Fruit fly (Drosophila melanogaster) whole organism, embryonic: ENCODE data around the gene spas.

ENCODE experiments used
- Antp ChIP-seq: fragments of 200-800 bp; sonication (Bioruptor generic); optimal IDR thresholded peaks from 3 replicates; lab custom pipeline; 2016; ENCODE audit warnings: missing biosample characterization, missing genetic modification characterization
- Atf6 ChIP-seq: fragments of 200-800 bp; sonication (Bioruptor generic); IDR thresholded peaks from 2 replicates; pipeline ENCODE4 v1.3.6; 2022; ENCODE audit warnings: missing biosample characterization, missing genetic modification characterization
- Awh ChIP-seq: fragments of 200-800 bp; sonication (Bioruptor generic); IDR thresholded peaks from 2 replicates; pipeline ENCODE4, ENCODE4 v1.3.6; 2022; ENCODE audit warnings: missing biosample characterization, missing genetic modification characterization
- CG10209 ChIP-seq: fragments of 200-800 bp; sonication (Bioruptor generic); optimal IDR thresholded peaks from 3 replicates; lab custom pipeline; 2017; ENCODE audit warnings: missing biosample characterization, mild to moderate bottlenecking, missing genetic modification characterization, missing genetic modification reagents
- CG10543 ChIP-seq: fragments of 200-800 bp; sonication (Bioruptor generic); optimal IDR thresholded peaks from 3 replicates; lab custom pipeline; 2017; ENCODE audit warnings: missing biosample characterization, mild to moderate bottlenecking, missing genetic modification characterization, moderate library complexity
- CG11398 ChIP-seq: fragments of 200-800 bp; sonication (Bioruptor generic); optimal IDR thresholded peaks from 2 replicates; lab custom pipeline; 2016; ENCODE audit warnings: missing biosample characterization, missing genetic modification characterization
- CG13296 ChIP-seq: fragments of 200-800 bp; sonication (Bioruptor generic); optimal IDR thresholded peaks from 3 replicates; lab custom pipeline; 2018; ENCODE audit warnings: missing biosample characterization, mild to moderate bottlenecking, missing genetic modification characterization
- CG15479 ChIP-seq: fragments of 200-800 bp; sonication (Bioruptor generic); optimal IDR thresholded peaks from 3 replicates; lab custom pipeline; 2019; ENCODE audit warnings: missing biosample characterization, mild to moderate bottlenecking, missing genetic modification characterization, moderate library complexity
- CG1647 ChIP-seq: fragments of 200-800 bp; sonication (Bioruptor generic); optimal IDR thresholded peaks from 3 replicates; lab custom pipeline; 2016; ENCODE audit warnings: missing biosample characterization, missing genetic modification characterization
- CG16813 ChIP-seq: fragments of 200-800 bp; sonication (Bioruptor generic); IDR thresholded peaks from 3 replicates; pipeline ENCODE4 v1.3.6; 2022; ENCODE audit warnings: missing biosample characterization, missing genetic modification characterization; ENCODE audit not compliant: partially characterized antibody
- CG16863 ChIP-seq: fragments of 200-800 bp; sonication (Bioruptor generic); optimal IDR thresholded peaks from 3 replicates; lab custom pipeline; 2016; ENCODE audit warnings: missing biosample characterization, missing genetic modification characterization
- CG17912 ChIP-seq: fragments of 200-800 bp; sonication (Bioruptor generic); optimal IDR thresholded peaks from 2 replicates; lab custom pipeline; 2018; ENCODE audit warnings: missing biosample characterization, mild to moderate bottlenecking, missing genetic modification characterization
- CG18599 ChIP-seq: fragments of 200-800 bp; sonication (Bioruptor generic); optimal IDR thresholded peaks from 3 replicates; lab custom pipeline; 2017; ENCODE audit warnings: missing biosample characterization, missing genetic modification characterization, mild to moderate bottlenecking, moderate library complexity, missing genetic modification reagents
- CG18764 ChIP-seq: fragments of 200-800 bp; sonication (Bioruptor generic); optimal IDR thresholded peaks from 3 replicates; lab custom pipeline; 2016; ENCODE audit warnings: missing biosample characterization, missing genetic modification characterization
- CG34376 ChIP-seq: fragments of 200-800 bp; sonication (Bioruptor generic); optimal IDR thresholded peaks from 2 replicates; lab custom pipeline; 2018; ENCODE audit warnings: missing biosample characterization, mild to moderate bottlenecking, missing genetic modification characterization
- CG4282 ChIP-seq: fragments of 200-800 bp; sonication (Bioruptor generic); optimal IDR thresholded peaks from 2 replicates; lab custom pipeline; 2016; ENCODE audit warnings: missing biosample characterization, missing genetic modification characterization
- CG6654 ChIP-seq: fragments of 200-800 bp; sonication (Bioruptor generic); optimal IDR thresholded peaks from 2 replicates; lab custom pipeline; 2017; ENCODE audit warnings: missing biosample characterization, mild to moderate bottlenecking, missing genetic modification characterization
- CG6683 ChIP-seq: fragments of 200-800 bp; sonication (Bioruptor generic); optimal IDR thresholded peaks from 2 replicates; lab custom pipeline; 2017; ENCODE audit warnings: missing biosample characterization, mild to moderate bottlenecking, missing genetic modification characterization, missing genetic modification reagents
- CG6689 ChIP-seq: fragments of 200-800 bp; sonication (Bioruptor generic); IDR thresholded peaks from 2 replicates; pipeline ENCODE4 v1.3.6; 2022; ENCODE audit warnings: missing biosample characterization, missing genetic modification characterization
- CG6765 ChIP-seq: fragments of 200-800 bp; sonication (Bioruptor generic); optimal IDR thresholded peaks from 3 replicates; lab custom pipeline; 2017; ENCODE audit warnings: missing biosample characterization, mild to moderate bottlenecking, missing genetic modification characterization
- CG8281 ChIP-seq: fragments of 200-800 bp; sonication (Bioruptor generic); optimal IDR thresholded peaks from 2 replicates; lab custom pipeline; 2018; ENCODE audit warnings: missing biosample characterization, mild to moderate bottlenecking, missing genetic modification characterization, moderate library complexity
- CG8944 ChIP-seq: fragments of 200-800 bp; sonication (Bioruptor generic); optimal IDR thresholded peaks from 3 replicates; lab custom pipeline; 2016; ENCODE audit warnings: missing biosample characterization, missing genetic modification characterization
- CG9609 ChIP-seq: fragments of 200-800 bp; sonication (Bioruptor generic); optimal IDR thresholded peaks from 3 replicates; lab custom pipeline; 2016; ENCODE audit warnings: missing biosample characterization, missing genetic modification characterization
- Ets97D ChIP-seq: fragments of 200-800 bp; sonication (Bioruptor generic); optimal IDR thresholded peaks from 3 replicates; lab custom pipeline; 2016; ENCODE audit warnings: missing biosample characterization, missing genetic modification characterization
- Hmr ChIP-seq: fragments of 200-800 bp; sonication (Bioruptor generic); optimal IDR thresholded peaks from 3 replicates; lab custom pipeline; 2017; ENCODE audit warnings: mild to moderate bottlenecking, missing biosample characterization, missing genetic modification reagents, missing genetic modification characterization
- Lim3 ChIP-seq: fragments of 200-800 bp; sonication (Bioruptor generic); IDR thresholded peaks from 2 replicates; pipeline ENCODE4 v1.3.6; 2022; ENCODE audit warnings: missing biosample characterization, missing genetic modification characterization
- Meics ChIP-seq: fragments of 200-800 bp; sonication (Bioruptor generic); optimal IDR thresholded peaks from 2 replicates; lab custom pipeline; 2017; ENCODE audit warnings: missing biosample characterization, mild to moderate bottlenecking, missing genetic modification characterization
- Optix ChIP-seq: fragments of 200-800 bp; sonication (Bioruptor generic); IDR thresholded peaks from 3 replicates; pipeline ENCODE4 v1.3.6; 2022; ENCODE audit warnings: missing biosample characterization, missing genetic modification characterization
- Rx ChIP-seq: fragments of 200-800 bp; sonication (Bioruptor generic); IDR thresholded peaks from 2 replicates; pipeline ENCODE4 v1.3.6; 2022; ENCODE audit warnings: missing biosample characterization, missing genetic modification characterization
- Side ChIP-seq: fragments of 200-800 bp; sonication (Bioruptor generic); optimal IDR thresholded peaks from 2 replicates; lab custom pipeline; 2016; ENCODE audit warnings: missing biosample characterization, missing genetic modification characterization
- ap ChIP-seq: fragments of 200-800 bp; sonication (Bioruptor generic); IDR thresholded peaks from 2 replicates; pipeline ENCODE4 v1.3.6; 2022; ENCODE audit warnings: missing biosample characterization, missing genetic modification characterization
- bab2 ChIP-seq: fragments of 200-800 bp; sonication (Bioruptor generic); optimal IDR thresholded peaks from 2 replicates; lab custom pipeline; 2016; ENCODE audit warnings: missing biosample characterization, missing genetic modification characterization
- btn ChIP-seq: fragments of 200-800 bp; sonication (Bioruptor generic); optimal IDR thresholded peaks from 2 replicates; lab custom pipeline; 2016; ENCODE audit warnings: missing biosample characterization, missing genetic modification characterization
- cas ChIP-seq: fragments of 200-800 bp; sonication (Bioruptor generic); IDR thresholded peaks from 2 replicates; pipeline ENCODE4 v1.3.6; 2022; ENCODE audit warnings: missing biosample characterization, missing genetic modification characterization
- cato ChIP-seq: fragments of 200-800 bp; sonication (Bioruptor generic); optimal IDR thresholded peaks from 2 replicates; lab custom pipeline; 2016; ENCODE audit warnings: missing biosample characterization, missing genetic modification characterization, borderline replicate concordance
- gcm ChIP-seq: fragments of 200-800 bp; sonication (Bioruptor generic); optimal IDR thresholded peaks from 2 replicates; lab custom pipeline; 2019; ENCODE audit warnings: missing biosample characterization, mild to moderate bottlenecking, missing genetic modification characterization, moderate library complexity
- gfzf ChIP-seq: fragments of 200-800 bp; sonication (Bioruptor generic); optimal IDR thresholded peaks from 2 replicates; lab custom pipeline; 2016; ENCODE audit warnings: missing biosample characterization, mild to moderate bottlenecking, missing genetic modification characterization, moderate library complexity
- mam ChIP-seq: fragments of 200-800 bp; sonication (Bioruptor generic); optimal IDR thresholded peaks from 3 replicates; lab custom pipeline; 2016; ENCODE audit warnings: missing biosample characterization, missing genetic modification characterization
- onecut ChIP-seq: fragments of 200-800 bp; sonication (Bioruptor generic); IDR thresholded peaks from 2 replicates; pipeline ENCODE4 v1.3.6; 2022; ENCODE audit warnings: missing biosample characterization, missing genetic modification characterization
- otp ChIP-seq: fragments of 200-800 bp; sonication (Bioruptor generic); IDR thresholded peaks from 3 replicates; pipeline ENCODE4, ENCODE4 v1.3.6; 2022; ENCODE audit warnings: missing biosample characterization, missing genetic modification characterization
- pb ChIP-seq: fragments of 200-800 bp; sonication (Bioruptor generic); optimal IDR thresholded peaks from 3 replicates; lab custom pipeline; 2016; ENCODE audit warnings: missing biosample characterization, missing genetic modification characterization
- phol ChIP-seq: fragments of 200-800 bp; sonication (Bioruptor generic); optimal IDR thresholded peaks from 3 replicates; lab custom pipeline; 2018; ENCODE audit warnings: missing biosample characterization, mild to moderate bottlenecking, missing genetic modification characterization, moderate library complexity
- repo ChIP-seq: fragments of 200-800 bp; sonication (Bioruptor generic); optimal IDR thresholded peaks from 2 replicates; lab custom pipeline; 2016; ENCODE audit warnings: missing biosample characterization, missing genetic modification characterization
- sc ChIP-seq, 3 experiments: fragments of >200 bp in 2 of 3; fragments of 200-800 bp in 1 of 3; sonication (Bioruptor generic) in 1 of 3; optimal IDR thresholded peaks; 2 replicates in 2 of 3; 3 replicates in 1 of 3; lab custom pipeline; 2017; ENCODE audit warnings: mild to moderate bottlenecking in 1 of 3, missing biosample characterization in 1 of 3, missing genetic modification characterization in 1 of 3, missing genetic modification reagents in 1 of 3
- schlank ChIP-seq: fragments of 200-800 bp; sonication (Bioruptor generic); optimal IDR thresholded peaks from 2 replicates; lab custom pipeline; 2018; ENCODE audit warnings: missing biosample characterization, mild to moderate bottlenecking, missing genetic modification characterization
- shn ChIP-seq: fragments of 200-800 bp; sonication (Bioruptor generic); optimal IDR thresholded peaks from 3 replicates; lab custom pipeline; 2016; ENCODE audit warnings: missing biosample characterization, missing genetic modification characterization
- sima ChIP-seq: fragments of 200-800 bp; sonication (Bioruptor generic); optimal IDR thresholded peaks from 2 replicates; lab custom pipeline; 2016; ENCODE audit warnings: missing biosample characterization, missing genetic modification characterization
- tin ChIP-seq: fragments of 200-800 bp; sonication (Bioruptor generic); optimal IDR thresholded peaks from 3 replicates; lab custom pipeline; 2016; ENCODE audit warnings: missing biosample characterization, missing genetic modification characterization
- wdn ChIP-seq: fragments of 200-800 bp; sonication (Bioruptor generic); IDR thresholded peaks from 2 replicates; pipeline ENCODE4 v1.3.6; 2022; ENCODE audit warnings: missing biosample characterization, missing genetic modification characterization

spas gene

dm6 chr3R:24050690-24051440, 12.8 kb downstream of the spas start, which contains the start of the genes Atg6 and Pisd (continued):
- TF ChIP-seq CG13296 (peak; percentile 37), pb (GFP tag; lab: Kevin White, UChicago) (no peak), onecut (GFP tag; lab: Robert Waterston, UW) (no peak), CG18764 (GFP tag; lab: Kevin White, UChicago) (no peak), sima (GFP tag; lab: Kevin White, UChicago) (no peak), CG11398 (GFP tag; lab: Kevin White, UChicago) (no peak), Ets97D (no peak), shn (GFP tag; lab: Kevin White, UChicago) (peak; percentile 0), gcm (GFP tag; lab: Kevin White, UChicago) (no peak), cato (GFP tag; lab: Kevin White, UChicago) (no peak), Hmr (peak; percentile 21), Awh (GFP tag; lab: Robert Waterston, UW) (no peak), CG6765 (no peak), CG1647 (GFP tag; lab: Kevin White, UChicago) (no peak), CG10543 (GFP tag; lab: Kevin White, UChicago) (peak; percentile 83), CG8944 (GFP tag; lab: Kevin White, UChicago) (no peak), Lim3 (GFP tag; lab: Robert Waterston, UW) (no peak), Rx (GFP tag; lab: Robert Waterston, UW) (no peak), CG16863 (no peak), Side (GFP tag; lab: Kevin White, UChicago) (peak; percentile 39), CG4282 (GFP tag; lab: Kevin White, UChicago) (no peak), Atf6 (GFP tag; lab: Robert Waterston, UW) (peak; percentile 53), tin (GFP tag; lab: Kevin White, UChicago) (peak; percentile 35), CG6654 (GFP tag; lab: Kevin White, UChicago) (no peak)

dm6 chr3R:24051459-24052165, 13.6 kb downstream of the spas start:
- TF ChIP-seq CG9609 = no peak
- no peak for TF ChIP-seq Antp (GFP tag; lab: Kevin White, UChicago)
- no peak for TF ChIP-seq ap (GFP tag; lab: Robert Waterston, UW)
- no peak for TF ChIP-seq CG18599
- TF ChIP-seq btn (GFP tag; lab: Kevin White, UChicago) = no peak
- no peak for TF ChIP-seq CG16813 (GFP tag; lab: Robert Waterston, UW)
- no peak for TF ChIP-seq schlank (tag; lab: Kevin White, UChicago)
- TF ChIP-seq CG15479 (GFP tag; lab: Kevin White, UChicago) = no peak
- TF ChIP-seq sc (optimal IDR thresholded peaks at IDR 0.05; lab: Kevin White, UChicago) = no peak
- no peak for TF ChIP-seq sc (GFP tag; optimal IDR thresholded peaks at IDR 0.05; lab: Kevin White, UChicago)
- peak; percentile 3 for TF ChIP-seq bab2 (GFP tag; lab: Kevin White, UChicago)
- no peak for TF ChIP-seq wdn (GFP tag; lab: Robert Waterston, UW)
- no peak for TF ChIP-seq mam (GFP tag; lab: Kevin White, UChicago)
- TF ChIP-seq CG6689 (GFP tag; lab: Robert Waterston, UW) = no peak
- no peak for TF ChIP-seq CG6683 (GFP tag; lab: Kevin White, UChicago)
- TF ChIP-seq gcm (GFP tag; lab: Kevin White, UChicago) = no peak
- no peak for TF ChIP-seq phol (tag; lab: Kevin White, UChicago)
- no peak for TF ChIP-seq Meics (GFP tag; lab: Kevin White, UChicago)
- no peak for TF ChIP-seq gfzf (GFP tag; lab: Kevin White, UChicago)
- TF ChIP-seq repo = no peak
- no peak for TF ChIP-seq cas (GFP tag; lab: Robert Waterston, UW)
- TF ChIP-seq CG10209 (GFP tag; lab: Kevin White, UChicago) = no peak
- no peak for TF ChIP-seq CG8281 (tag; lab: Kevin White, UChicago)
- no peak for TF ChIP-seq Optix (GFP tag; lab: Robert Waterston, UW)
- TF ChIP-seq CG34376 (GFP tag; lab: Kevin White, UChicago) = peak; percentile 73
- TF ChIP-seq CG17912 = no peak
- no peak for TF ChIP-seq otp (GFP tag; lab: Robert Waterston, UW)
